Fruit fly (Drosophila melanogaster): Measurements from ENCODE around the gene Sk1.

- TF ChIP-seq CG8478 (optimal IDR thresholded peaks at IDR 0.05) (no peak), CTCF (optimal IDR thresholded peaks at IDR 0.05) (no peak)
These were observed 3.1 kb upstream of the Sk1 start for dm6 chrX:11439270-11439669.

All from S2 (cell line).